Worm (Caenorhabditis elegans) whole organism, L3 larva: ENCODE measurements around the gene B0024.3.

ENCODE experiments used
- R02D3.7 ChIP-seq: fragments of 150-350 bp; optimal IDR thresholded peaks from 2 replicates; lab custom pipeline; 2014; ENCODE audit warnings: missing biosample characterization, missing genetic modification characterization
- elt-2 ChIP-seq: sonication (generic microtip); optimal IDR thresholded peaks from 2 replicates; lab custom pipeline; 2016; ENCODE audit warnings: missing genetic modification reagents, mild to moderate bottlenecking, missing genetic modification characterization, missing compliant biosample characterization
- fkh-10 ChIP-seq: sonication (generic microtip); optimal IDR thresholded peaks from 2 replicates; lab custom pipeline; 2017; ENCODE audit warnings: missing biosample characterization, missing genetic modification reagents, missing genetic modification characterization
- ztf-4 ChIP-seq: fragments of 150-350 bp; optimal IDR thresholded peaks from 2 replicates; lab custom pipeline; 2014; ENCODE audit warnings: missing biosample characterization, missing genetic modification characterization

- no peak for TF ChIP-seq fkh-10 (GFP tag; lab: Kevin White, UChicago)
- no peak for TF ChIP-seq R02D3.7
- no peak for TF ChIP-seq elt-2 (tag; lab: Kevin White, UChicago)
- TF ChIP-seq ztf-4, result no peak
These were observed 36.2 kb downstream of the B0024.3 start for ce11 chrV:10323537-10323936.
